Worm (Caenorhabditis elegans) whole organism, young adult: ENCODE data around the gene C27D8.3.

Source experiments
- B0261.1 ChIP-seq: sonication (generic microtip); optimal IDR thresholded peaks from 2 replicates; lab custom pipeline; 2016; ENCODE audit warnings: mild to moderate bottlenecking, missing genetic modification characterization, moderate library complexity, missing compliant biosample characterization
- F10E7.11 ChIP-seq: sonication (generic microtip); optimal IDR thresholded peaks from 2 replicates; lab custom pipeline; 2017; ENCODE audit warnings: mild to moderate bottlenecking, missing genetic modification characterization, moderate library complexity, missing compliant biosample characterization
- ceh-27 ChIP-seq: fragments of 200-800 bp; sonication (Bioruptor generic); optimal IDR thresholded peaks from 2 replicates; lab custom pipeline; 2018; ENCODE audit warnings: mild to moderate bottlenecking, missing genetic modification characterization, moderate library complexity, missing compliant biosample characterization
- hlh-26 ChIP-seq: fragments of 200-800 bp; sonication (Bioruptor generic); conservative IDR thresholded peaks from 2 replicates; pipeline ENCODE4 v1.3.6; 2022; ENCODE audit warnings: missing genetic modification reagents, missing genetic modification characterization, missing compliant biosample characterization
- lin-35 ChIP-seq, 3 experiments: fragments of 150-350 bp in 2 of 3; sonication (generic microtip) in 1 of 3; optimal IDR thresholded peaks; 2 replicates each; lab custom pipeline; 2014 to 2018; ENCODE audit warnings: missing biosample characterization in 3 of 3, missing genetic modification characterization in 3 of 3, missing genetic modification reagents in 3 of 3
- tlf-1 ChIP-seq: fragments of 200-800 bp; sonication (Bioruptor generic); optimal IDR thresholded peaks from 2 replicates; lab custom pipeline; 2018; ENCODE audit warnings: mild to moderate bottlenecking, missing genetic modification characterization, missing compliant biosample characterization
- unc-62 ChIP-seq: fragments of 150-350 bp; optimal IDR thresholded peaks from 2 replicates; lab custom pipeline; 2014; ENCODE audit warnings: missing biosample characterization, missing genetic modification reagents, missing genetic modification characterization

DNA sequence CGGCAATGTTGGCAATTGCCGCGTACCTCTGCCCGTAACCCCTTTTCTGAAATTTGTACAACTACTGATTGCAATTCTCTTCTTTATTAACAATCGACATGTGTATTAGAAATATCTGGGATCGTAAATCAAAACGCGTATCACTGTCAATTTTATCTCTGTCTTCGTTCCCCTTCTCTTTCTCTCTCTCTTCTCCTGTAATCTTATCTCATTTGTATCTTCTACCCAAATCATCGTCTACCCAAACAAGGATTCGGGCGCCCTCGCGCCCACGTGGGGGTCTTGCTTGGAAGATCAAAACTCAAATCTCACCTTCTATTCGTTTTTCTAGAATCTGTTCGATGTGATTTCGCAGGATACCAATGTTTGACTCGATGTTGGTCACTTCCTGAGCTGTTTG, 548 bp downstream of the C27D8.3 start, which contains the start of gene C27D8.2:
- TF ChIP-seq hlh-26 = no peak
- TF ChIP-seq tlf-1 = no peak
- no peak for TF ChIP-seq F10E7.11 (tag; lab: Kevin White, UChicago)
- no peak for TF ChIP-seq B0261.1 (tag; lab: Kevin White, UChicago)
- TF ChIP-seq lin-35 (GFP tag; optimal IDR thresholded peaks at IDR 0.05; lab: Kevin White, UChicago) = no peak
- no peak for TF ChIP-seq ceh-27 (GFP tag; lab: Kevin White, UChicago)
- no peak for TF ChIP-seq unc-62
